Fruit fly (Drosophila melanogaster): Measurements from ENCODE around the gene amx.
A peak's percentile ranks its signal among the peaks of the same experiment; 100 is the strongest.

The amx gene

DNA sequence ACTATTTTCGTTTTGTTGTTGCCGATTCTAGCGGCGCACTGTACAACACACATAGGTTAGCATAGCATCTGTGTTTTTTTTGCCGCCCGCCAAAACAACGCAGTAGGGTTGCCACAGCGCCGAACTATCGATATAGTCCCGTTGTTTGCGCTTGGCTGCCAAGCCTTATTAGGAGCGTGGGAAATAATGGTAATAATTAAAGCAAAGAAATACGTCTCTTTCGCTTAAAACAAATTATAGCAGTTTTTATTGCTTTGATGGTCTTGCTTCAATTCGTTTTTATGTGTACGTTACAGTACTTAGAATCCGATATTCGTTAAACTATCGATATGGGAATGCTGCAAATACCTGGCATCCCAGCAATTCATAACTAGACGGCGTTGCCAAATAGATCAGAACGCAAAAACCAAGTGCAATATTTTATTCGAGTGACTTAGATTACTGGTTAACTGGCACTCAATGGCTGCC lies 3.7 kb downstream of the amx start, which contains the start of the genes mxc and Larp7 (continued):
- TF ChIP-seq eve (GFP tag; optimal IDR thresholded peaks at IDR 0.05), result no peak
- no peak for TF ChIP-seq CG3281 (GFP tag; optimal IDR thresholded peaks at IDR 0.05)
- TF ChIP-seq abd-A (tag; optimal IDR thresholded peaks at IDR 0.05), result no peak
- TF ChIP-seq trem (tag; optimal IDR thresholded peaks at IDR 0.05), result peak; percentile 68
- TF ChIP-seq slp2 (GFP tag; optimal IDR thresholded peaks at IDR 0.05), result peak; percentile 57
- TF ChIP-seq sens (GFP tag), result peak; percentile 85
- peak; percentile 38; the same call in 1 of the 2 replicates for TF ChIP-seq CG10366 (GFP tag; IDR thresholded peaks at IDR 0.05)
- peak; percentile 65 for TF ChIP-seq pzg (GFP tag; optimal IDR thresholded peaks at IDR 0.05)
- TF ChIP-seq zen2 (GFP tag; IDR thresholded peaks at IDR 0.05; ENCODE audit: partially characterized antibody), result peak; percentile 67; the same call in 1 of the 3 replicates
- no peak for TF ChIP-seq CG15011 (GFP tag; optimal IDR thresholded peaks at IDR 0.05)
- peak; percentile 36 for TF ChIP-seq NC2β (GFP tag; optimal IDR thresholded peaks at IDR 0.05)
- TF ChIP-seq cg (GFP tag; optimal IDR thresholded peaks at IDR 0.05), result no peak
- TF ChIP-seq Gug (GFP tag; IDR thresholded peaks at IDR 0.05), result peak; percentile 68; the same call in 3 of the 4 replicates
- TF ChIP-seq CG6765 (GFP tag; optimal IDR thresholded peaks at IDR 0.05), result no peak
- TF ChIP-seq Neu2 (GFP tag; optimal IDR thresholded peaks at IDR 0.05; ENCODE audit: borderline replicate concordance), result no peak
- TF ChIP-seq CG4617 (GFP tag; optimal IDR thresholded peaks at IDR 0.05; ENCODE audit: borderline replicate concordance), result peak; percentile 77
- peak; percentile 82 for TF ChIP-seq CG2120 (GFP tag; optimal IDR thresholded peaks at IDR 0.05)
- TF ChIP-seq fd3F (GFP tag; optimal IDR thresholded peaks at IDR 0.05), result peak; percentile 55
- TF ChIP-seq ara (GFP tag; IDR thresholded peaks at IDR 0.05), result no peak
- TF ChIP-seq CG17612 (GFP tag; IDR thresholded peaks at IDR 0.05), result no peak
- TF ChIP-seq Ets97D (GFP tag; optimal IDR thresholded peaks at IDR 0.05), result peak; percentile 64
- TF ChIP-seq sug (tag; optimal IDR thresholded peaks at IDR 0.05), result no peak
- peak in 1 of 2 experiments; percentile 85 for TF ChIP-seq tll (GFP tag; optimal IDR thresholded peaks at IDR 0.05)
- peak; percentile 48 for TF ChIP-seq az2 (GFP tag; optimal IDR thresholded peaks at IDR 0.05)
- peak; percentile 56 for TF ChIP-seq Dref (GFP tag; IDR thresholded peaks at IDR 0.05)
- TF ChIP-seq pum (GFP tag; optimal IDR thresholded peaks at IDR 0.05), result peak; percentile 63
- TF ChIP-seq CG12744 (GFP tag; optimal IDR thresholded peaks at IDR 0.05), result no peak
- TF ChIP-seq CG11247 (GFP tag; IDR thresholded peaks at IDR 0.05), result 0 out of 2 replicates have a peak, but pooled peaks have one; percentile 20
- peak; percentile 47 for TF ChIP-seq nerfin-1 (tag; optimal IDR thresholded peaks at IDR 0.05)
- no peak for TF ChIP-seq ranshi (GFP tag; IDR thresholded peaks at IDR 0.05)
- TF ChIP-seq CG9932 (GFP tag; IDR thresholded peaks at IDR 0.05), result peak; percentile 80
- no peak for TF ChIP-seq Eip74EF (GFP tag; optimal IDR thresholded peaks at IDR 0.05)
- no peak for TF ChIP-seq ac (GFP tag; optimal IDR thresholded peaks at IDR 0.05)
- peak; percentile 91 for TF ChIP-seq row (GFP tag; IDR thresholded peaks at IDR 0.05)
- no peak for TF ChIP-seq so (GFP tag; IDR thresholded peaks at IDR 0.05)
- TF ChIP-seq CG12236 (GFP tag; optimal IDR thresholded peaks at IDR 0.05), result no peak
- no peak for TF ChIP-seq CrebB (tag; optimal IDR thresholded peaks at IDR 0.05)
- TF ChIP-seq dan (GFP tag; IDR thresholded peaks at IDR 0.05), result no peak
- TF ChIP-seq tx (GFP tag; optimal IDR thresholded peaks at IDR 0.05), result peak; percentile 54
- no peak for TF ChIP-seq ase (GFP tag; IDR thresholded peaks at IDR 0.05)
- no peak for TF ChIP-seq CG7839 (tag; optimal IDR thresholded peaks at IDR 0.05)
- 0 out of 3 replicates have a peak, but pooled peaks have one; percentile 50 for TF ChIP-seq CG11560 (tag; IDR thresholded peaks at IDR 0.05)
- TF ChIP-seq pfk (GFP tag; optimal IDR thresholded peaks at IDR 0.05), result no peak
- TF ChIP-seq HmgZ (tag; optimal IDR thresholded peaks at IDR 0.05), result peak; percentile 77
- TF ChIP-seq Med (GFP tag), result peak; percentile 93
- TF ChIP-seq psq (GFP tag; optimal IDR thresholded peaks at IDR 0.05), result no peak
- TF ChIP-seq CG30020 (tag; optimal IDR thresholded peaks at IDR 0.05), result peak; percentile 58
- TF ChIP-seq CG12104 (GFP tag; optimal IDR thresholded peaks at IDR 0.05), result peak; percentile 35
- TF ChIP-seq CG9797 (GFP tag; optimal IDR thresholded peaks at IDR 0.05), result peak; percentile 53
- TF ChIP-seq tin (GFP tag; optimal IDR thresholded peaks at IDR 0.05), result peak; percentile 63

Data from whole organism, embryonic.